Worm (Caenorhabditis elegans) whole organism, late embryonic: ENCODE results near the gene F39D8.3.
A peak's percentile ranks its signal among the peaks of the same experiment; 100 is the strongest.

ENCODE experiments used
- ama-1 ChIP-seq: fragments of 150-350 bp; optimal IDR thresholded peaks from 2 replicates; lab custom pipeline; 2014
- ceh-45 ChIP-seq: fragments of 200-800 bp; sonication (Bioruptor generic); IDR thresholded peaks from 2 replicates; pipeline ENCODE4 v1.3.6; 2022; ENCODE audit warnings: missing genetic modification reagents, missing genetic modification characterization, missing compliant biosample characterization
- dmd-4 ChIP-seq: sonication (generic microtip); optimal IDR thresholded peaks from 2 replicates; lab custom pipeline; 2016; ENCODE audit warnings: borderline replicate concordance, missing genetic modification characterization, missing compliant biosample characterization
- elt-2 ChIP-seq: sonication (generic microtip); optimal IDR thresholded peaks from 2 replicates; lab custom pipeline; 2016; ENCODE audit warnings: missing genetic modification reagents, missing genetic modification characterization, missing compliant biosample characterization
- ets-4 ChIP-seq: sonication (generic microtip); optimal IDR thresholded peaks from 2 replicates; lab custom pipeline; 2016; ENCODE audit warnings: missing genetic modification characterization, missing compliant biosample characterization
- sox-4 ChIP-seq: sonication (generic microtip); optimal IDR thresholded peaks from 2 replicates; lab custom pipeline; 2017; ENCODE audit warnings: mild to moderate bottlenecking, missing genetic modification characterization, inconsistent platforms, missing compliant biosample characterization
- tbx-7 ChIP-seq: sonication (generic microtip); optimal IDR thresholded peaks from 2 replicates; lab custom pipeline; 2016; ENCODE audit warnings: missing genotype, missing genetic modification characterization, missing compliant biosample characterization
- ztf-16 ChIP-seq: sonication (generic microtip); optimal IDR thresholded peaks from 2 replicates; lab custom pipeline; 2017; ENCODE audit warnings: missing genetic modification characterization, missing compliant biosample characterization

ce11 chrX:15440744-15441685 is 20.2 kb downstream of the F39D8.3 start, which contains the start of gene mocs-1:
- TF ChIP-seq ztf-16 (tag; lab: Kevin White, UChicago): no peak
- no peak for TF ChIP-seq ceh-45 (GFP tag; lab: Robert Waterston, UW)
- TF ChIP-seq ets-4 (tag; lab: Kevin White, UChicago): no peak
- no peak for TF ChIP-seq ama-1 (lab: Kevin White, UChicago)
- no peak for TF ChIP-seq dmd-4 (tag; lab: Kevin White, UChicago)
- no peak for TF ChIP-seq tbx-7 (tag; lab: Kevin White, UChicago)
- no peak for TF ChIP-seq sox-4
- TF ChIP-seq elt-2 (tag; lab: Kevin White, UChicago): peak; percentile 90
